Worm (Caenorhabditis elegans): Measurements from ENCODE around the gene aat-4.

aat-4 gene

DNA sequence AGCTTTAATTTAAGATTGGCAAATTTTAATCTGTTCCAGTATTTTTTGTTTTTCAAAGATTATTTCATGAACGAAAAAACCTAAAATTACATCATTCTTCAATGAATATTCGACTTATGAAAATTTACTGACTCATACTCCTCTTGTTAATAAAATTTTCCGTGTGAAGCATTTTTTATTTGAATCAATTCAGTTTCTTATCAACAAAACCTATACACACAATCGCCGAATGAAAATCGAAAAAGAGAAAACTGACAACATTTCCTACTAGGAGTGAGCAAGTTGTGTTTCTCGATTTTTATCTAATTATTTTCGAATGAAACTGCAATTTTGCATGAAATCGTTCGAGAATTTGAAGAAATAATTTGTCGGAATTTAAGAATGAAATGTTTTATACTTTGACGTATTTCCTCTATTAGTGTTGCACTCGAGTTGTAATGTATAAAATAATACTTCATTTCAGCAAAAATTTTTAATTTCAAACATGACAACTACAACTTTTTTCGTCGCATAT lies 44.9 kb downstream of the aat-4 start, which contains the start of gene F58F9.4:
Gene F58F9.4 (plus strand): TSS at position 464 of the 514 bp plus-strand sequence.
- TF ChIP-seq dao-5 (tag; optimal IDR thresholded peaks at IDR 0.05) = no peak
- no peak for TF ChIP-seq W03F9.2 (tag; optimal IDR thresholded peaks at IDR 0.05)

DNA sequence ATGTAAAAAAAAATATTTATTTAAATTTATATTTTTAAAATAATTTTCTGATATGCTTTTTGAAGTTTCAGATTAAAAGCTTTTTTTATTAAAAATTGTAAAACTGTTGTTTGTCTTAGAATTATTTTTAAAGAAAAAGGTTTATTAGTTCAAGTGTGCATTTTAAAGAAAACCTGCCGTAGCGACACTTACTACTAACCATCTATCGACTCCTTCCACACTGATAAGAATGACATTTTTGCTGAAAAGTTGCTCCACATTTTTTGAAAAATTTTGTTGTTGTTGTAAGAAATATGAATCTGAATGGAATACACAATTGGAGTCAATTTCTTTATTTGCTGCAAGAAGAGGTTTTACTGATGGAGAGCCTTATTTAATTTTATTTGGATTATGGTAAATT lies 47.5 kb downstream of the aat-4 start, which contains the start of gene C49A9.1:
Gene C49A9.1 (plus strand): TSS at position 217 of the 400 bp plus-strand sequence.
- no peak for TF ChIP-seq dao-5 (tag; optimal IDR thresholded peaks at IDR 0.05)
- no peak for TF ChIP-seq W03F9.2 (tag; optimal IDR thresholded peaks at IDR 0.05)
- TF ChIP-seq him-1 (tag; optimal IDR thresholded peaks at IDR 0.05) = no peak

DNA sequence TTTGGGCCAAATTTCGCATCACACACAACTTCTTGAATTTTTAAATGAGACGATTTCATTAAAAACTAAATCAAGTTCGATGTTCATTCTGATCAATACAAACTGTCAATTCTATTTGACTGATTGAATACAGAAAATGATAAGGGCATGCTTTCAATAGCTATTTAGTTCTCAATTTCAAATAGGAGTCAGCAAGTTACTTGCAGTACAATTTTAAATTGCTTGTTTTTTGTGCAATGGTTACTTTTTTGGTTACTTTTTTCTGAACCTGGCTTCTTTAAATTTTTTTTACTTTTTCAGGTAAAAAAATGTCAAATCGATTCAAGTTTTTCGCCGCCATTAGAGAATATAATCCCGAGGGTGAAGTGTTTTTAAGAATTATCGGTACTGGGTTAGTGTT lies 50.4 kb downstream of the aat-4 start, which contains the start of gene C49A9.2:
Gene C49A9.2 (plus strand): TSS at position 301 of the 400 bp plus-strand sequence.
- TF ChIP-seq dao-5 (tag; optimal IDR thresholded peaks at IDR 0.05) = no peak

Data from whole organism, L4/young adult.